Fruit fly (Drosophila melanogaster) whole organism, embryonic: ENCODE data around the gene CG6700.
A peak's percentile ranks its signal among the peaks of the same experiment; 100 is the strongest.

Experiments used
- ATbp ChIP-seq: fragments of 200-800 bp; sonication (Bioruptor generic); optimal IDR thresholded peaks from 2 replicates; lab custom pipeline; 2017; ENCODE audit warnings: missing biosample characterization, mild to moderate bottlenecking, missing genetic modification characterization, missing genetic modification reagents
- Ada2b ChIP-seq: fragments of 200-800 bp; sonication (Bioruptor generic); IDR thresholded peaks from 2 replicates; pipeline ENCODE4 v1.3.6; 2022; ENCODE audit warnings: missing biosample characterization, missing genetic modification characterization
- Awh ChIP-seq: fragments of 200-800 bp; sonication (Bioruptor generic); IDR thresholded peaks from 2 replicates; pipeline ENCODE4, ENCODE4 v1.3.6; 2022; ENCODE audit warnings: missing biosample characterization, missing genetic modification characterization
- Blimp-1 ChIP-seq: fragments of 200-800 bp; sonication (Bioruptor generic); optimal IDR thresholded peaks from 3 replicates; lab custom pipeline; 2018; ENCODE audit warnings: missing biosample characterization, missing genetic modification characterization, mild to moderate bottlenecking, moderate library complexity, missing genetic modification reagents
- CG10543 ChIP-seq: fragments of 200-800 bp; sonication (Bioruptor generic); optimal IDR thresholded peaks from 3 replicates; lab custom pipeline; 2017; ENCODE audit warnings: missing biosample characterization, mild to moderate bottlenecking, missing genetic modification characterization, moderate library complexity
- CG11504 ChIP-seq: fragments of 200-800 bp; sonication (Bioruptor generic); optimal IDR thresholded peaks from 3 replicates; lab custom pipeline; 2019; ENCODE audit warnings: missing biosample characterization, mild to moderate bottlenecking, missing genetic modification characterization, moderate library complexity
- CG11695 ChIP-seq: fragments of 200-800 bp; sonication (Bioruptor generic); IDR thresholded peaks from 3 replicates; pipeline ENCODE4 v1.3.6; 2022; ENCODE audit warnings: missing biosample characterization, missing genetic modification characterization
- CG11696 ChIP-seq: fragments of 200-800 bp; sonication (Bioruptor generic); IDR thresholded peaks from 2 replicates; pipeline ENCODE4 v1.3.6; 2022; ENCODE audit warnings: missing biosample characterization, missing genetic modification characterization
- CG14050 ChIP-seq: fragments of 200-800 bp; sonication (Bioruptor generic); IDR thresholded peaks from 3 replicates; pipeline ENCODE4 v1.3.6; 2022; ENCODE audit warnings: missing biosample characterization, missing genetic modification characterization
- CG14441 ChIP-seq: fragments of 200-800 bp; sonication (Bioruptor generic); IDR thresholded peaks from 2 replicates; pipeline ENCODE4 v1.3.6; 2022; ENCODE audit warnings: missing biosample characterization, missing genetic modification characterization
- CG15696 ChIP-seq: fragments of 200-800 bp; sonication (Bioruptor generic); optimal IDR thresholded peaks from 2 replicates; lab custom pipeline; 2019; ENCODE audit warnings: missing biosample characterization, mild to moderate bottlenecking, missing genetic modification characterization, moderate library complexity
- CG30431 ChIP-seq: fragments of 200-800 bp; sonication (Bioruptor generic); optimal IDR thresholded peaks from 2 replicates; lab custom pipeline; 2017; ENCODE audit warnings: missing biosample characterization, missing genetic modification characterization
- CG3163 ChIP-seq: fragments of 200-800 bp; sonication (Bioruptor generic); optimal IDR thresholded peaks from 3 replicates; lab custom pipeline; 2016; ENCODE audit warnings: missing biosample characterization, missing genetic modification characterization
- CG3281 ChIP-seq: fragments of 200-800 bp; sonication (Bioruptor generic); optimal IDR thresholded peaks from 3 replicates; lab custom pipeline; 2017; ENCODE audit warnings: missing biosample characterization, mild to moderate bottlenecking, missing genetic modification characterization
- CG3726 ChIP-seq: fragments of 200-800 bp; sonication (Bioruptor generic); IDR thresholded peaks from 3 replicates; pipeline ENCODE4, ENCODE4 v1.3.6; 2022; ENCODE audit warnings: missing biosample characterization, missing genetic modification characterization
- CG4328 ChIP-seq: fragments of 200-800 bp; sonication (Bioruptor generic); optimal IDR thresholded peaks from 3 replicates; lab custom pipeline; 2017; ENCODE audit warnings: missing biosample characterization, missing genetic modification reagents, missing genetic modification characterization
- CG4707 ChIP-seq: fragments of 200-800 bp; sonication (Bioruptor generic); optimal IDR thresholded peaks from 2 replicates; lab custom pipeline; 2018; ENCODE audit warnings: missing biosample characterization, mild to moderate bottlenecking, missing genetic modification characterization, moderate library complexity
- CG4854 ChIP-seq: fragments of 200-800 bp; sonication (Bioruptor generic); optimal IDR thresholded peaks from 2 replicates; lab custom pipeline; 2016; ENCODE audit warnings: missing biosample characterization, missing genetic modification characterization, inconsistent platforms
- CG6272 ChIP-seq: fragments of 200-800 bp; sonication (Bioruptor generic); IDR thresholded peaks from 2 replicates; pipeline ENCODE4 v1.3.6; 2022; ENCODE audit warnings: missing biosample characterization, missing genetic modification characterization
- CG6683 ChIP-seq: fragments of 200-800 bp; sonication (Bioruptor generic); optimal IDR thresholded peaks from 2 replicates; lab custom pipeline; 2017; ENCODE audit warnings: missing biosample characterization, mild to moderate bottlenecking, missing genetic modification characterization, missing genetic modification reagents
- CG7745 ChIP-seq: fragments of 200-800 bp; sonication (Bioruptor generic); optimal IDR thresholded peaks from 2 replicates; lab custom pipeline; 2018; ENCODE audit warnings: missing biosample characterization, mild to moderate bottlenecking, missing genetic modification characterization, moderate library complexity
- D19B ChIP-seq: fragments of 200-800 bp; sonication (Bioruptor generic); optimal IDR thresholded peaks from 2 replicates; lab custom pipeline; 2017; ENCODE audit warnings: missing biosample characterization, mild to moderate bottlenecking, missing genetic modification characterization
- ERR ChIP-seq: fragments of 200-800 bp; sonication (Bioruptor generic); optimal IDR thresholded peaks from 2 replicates; lab custom pipeline; 2016; ENCODE audit warnings: missing biosample characterization, missing genetic modification characterization
- HLH3B ChIP-seq: fragments of 200-800 bp; sonication (Bioruptor generic); IDR thresholded peaks from 2 replicates; pipeline ENCODE4 v1.3.6; 2022; ENCODE audit warnings: missing biosample characterization, missing genetic modification characterization
- MBD-R2 ChIP-seq: fragments of 200-800 bp; sonication (Bioruptor generic); IDR thresholded peaks from 2 replicates; pipeline ENCODE4 v1.3.6; 2022; ENCODE audit warnings: missing biosample characterization, missing genetic modification characterization
- Rx ChIP-seq: fragments of 200-800 bp; sonication (Bioruptor generic); IDR thresholded peaks from 2 replicates; pipeline ENCODE4 v1.3.6; 2022; ENCODE audit warnings: missing biosample characterization, missing genetic modification characterization
- Stat92E ChIP-seq, 3 experiments: fragments of >200 bp in 2 of 3; fragments of 200-800 bp in 1 of 3; sonication (Bioruptor generic) in 1 of 3; optimal IDR thresholded peaks; 2 replicates each; lab custom pipeline; 2017 to 2019; ENCODE audit warnings: missing biosample characterization in 3 of 3, missing genetic modification characterization in 3 of 3, mild to moderate bottlenecking in 1 of 3, moderate library complexity in 1 of 3
- bsh ChIP-seq, 2 experiments: fragments of 200-800 bp; sonication (Bioruptor generic); optimal IDR thresholded peaks; 2 replicates each; lab custom pipeline; 2017 to 2018; ENCODE audit warnings: mild to moderate bottlenecking in 2 of 2, missing biosample characterization in 2 of 2, missing genetic modification characterization in 2 of 2, moderate library complexity in 1 of 2
- caup ChIP-seq: fragments of 200-800 bp; sonication (Bioruptor generic); optimal IDR thresholded peaks from 3 replicates; lab custom pipeline; 2017; ENCODE audit warnings: missing biosample characterization, mild to moderate bottlenecking, missing genetic modification characterization, moderate library complexity; ENCODE audit not compliant: severe bottlenecking
- crol ChIP-seq: fragments of 200-800 bp; sonication (Bioruptor generic); IDR thresholded peaks from 2 replicates; pipeline ENCODE4 v1.3.6; 2022; ENCODE audit warnings: missing biosample characterization, missing genetic modification characterization
- eve ChIP-seq, 2 experiments: fragments of >200 bp; optimal IDR thresholded peaks; 2 replicates each; lab custom pipeline; 2017; ENCODE audit warnings: missing biosample characterization in 2 of 2, missing genetic modification characterization in 2 of 2
- fd96Cb ChIP-seq: fragments of 200-800 bp; sonication (Bioruptor generic); optimal IDR thresholded peaks from 2 replicates; lab custom pipeline; 2018; ENCODE audit warnings: missing biosample characterization, mild to moderate bottlenecking, missing genetic modification characterization, moderate library complexity
- gce ChIP-seq: fragments of 200-800 bp; sonication (Bioruptor generic); IDR thresholded peaks from 3 replicates; pipeline ENCODE4 v1.3.6; 2022; ENCODE audit warnings: missing biosample characterization, missing genetic modification characterization
- hkb ChIP-seq, 2 experiments: fragments of 200-800 bp in 1 of 2; fragments of >200 bp in 1 of 2; sonication (Bioruptor generic) in 1 of 2; IDR thresholded peaks in 1 of 2; optimal IDR thresholded peaks in 1 of 2; 2 replicates each; pipeline versions ENCODE4 v1.3.6 to Lab custom; 2017 to 2022; ENCODE audit warnings: missing biosample characterization in 1 of 2, missing genetic modification characterization in 1 of 2
- ind ChIP-seq: fragments of 200-800 bp; sonication (Bioruptor generic); optimal IDR thresholded peaks from 3 replicates; lab custom pipeline; 2016; ENCODE audit warnings: missing biosample characterization, missing genetic modification characterization
- nmo ChIP-seq: fragments of 200-800 bp; sonication (Bioruptor generic); optimal IDR thresholded peaks from 2 replicates; lab custom pipeline; 2018; ENCODE audit warnings: missing biosample characterization, mild to moderate bottlenecking, missing genetic modification characterization, moderate library complexity
- otp ChIP-seq: fragments of 200-800 bp; sonication (Bioruptor generic); IDR thresholded peaks from 3 replicates; pipeline ENCODE4, ENCODE4 v1.3.6; 2022; ENCODE audit warnings: missing biosample characterization, missing genetic modification characterization
- pb ChIP-seq: fragments of 200-800 bp; sonication (Bioruptor generic); optimal IDR thresholded peaks from 3 replicates; lab custom pipeline; 2016; ENCODE audit warnings: missing biosample characterization, missing genetic modification characterization
- prd ChIP-seq, 3 experiments: fragments of >200 bp in 2 of 3; fragments of 200-800 bp in 1 of 3; sonication (Bioruptor generic) in 1 of 3; optimal IDR thresholded peaks in 2 of 3; IDR thresholded peaks in 1 of 3; 2 replicates in 2 of 3; 3 replicates in 1 of 3; pipeline versions ENCODE4 v1.3.6 to Lab custom; 2017 to 2022; ENCODE audit warnings: missing biosample characterization in 1 of 3, missing genetic modification characterization in 1 of 3
- pum ChIP-seq: fragments of 200-800 bp; sonication (Bioruptor generic); optimal IDR thresholded peaks from 2 replicates; lab custom pipeline; 2016; ENCODE audit warnings: missing biosample characterization, missing genetic modification characterization
- scrt ChIP-seq: fragments of 200-800 bp; sonication (Bioruptor generic); optimal IDR thresholded peaks from 2 replicates; lab custom pipeline; 2018; ENCODE audit warnings: missing biosample characterization, mild to moderate bottlenecking, missing genetic modification characterization, moderate library complexity
- seq ChIP-seq: fragments of 200-800 bp; sonication (Bioruptor generic); IDR thresholded peaks from 2 replicates; pipeline ENCODE4 v1.3.6; 2022; ENCODE audit warnings: missing biosample characterization, missing genetic modification characterization
- sob ChIP-seq: fragments of 200-800 bp; sonication (Bioruptor generic); IDR thresholded peaks from 2 replicates; pipeline ENCODE4 v1.3.6; 2022; ENCODE audit warnings: missing biosample characterization, missing genetic modification characterization
- sqz ChIP-seq: fragments of 200-800 bp; sonication (Bioruptor generic); optimal IDR thresholded peaks from 3 replicates; lab custom pipeline; 2018; ENCODE audit warnings: missing biosample characterization, mild to moderate bottlenecking, missing genetic modification characterization
- tgo ChIP-seq: fragments of 200-800 bp; sonication (Bioruptor generic); IDR thresholded peaks from 3 replicates; pipeline ENCODE4 v1.3.6; 2022; ENCODE audit warnings: missing biosample characterization, missing genetic modification characterization
- tx ChIP-seq: fragments of 200-800 bp; sonication (Bioruptor generic); optimal IDR thresholded peaks from 2 replicates; lab custom pipeline; 2016; ENCODE audit warnings: missing biosample characterization, missing genetic modification characterization
- vvl ChIP-seq: fragments of 200-800 bp; sonication (Bioruptor generic); IDR thresholded peaks from 2 replicates; pipeline ENCODE4 v1.3.6; 2022; ENCODE audit warnings: missing biosample characterization, missing genetic modification characterization
- wor ChIP-seq: fragments of 200-800 bp; sonication (Bioruptor generic); IDR thresholded peaks from 2 replicates; pipeline ENCODE4 v1.3.6; 2022; ENCODE audit warnings: missing biosample characterization, missing genetic modification characterization

CG6700 gene

dm6 chr2L:10849511-10850191 lies 7.3 kb upstream of the CG6700 start, which contains the start of gene SmydA-3 (continued):
- TF ChIP-seq ATbp (GFP tag; lab: Kevin White, UChicago) (peak; percentile 7), CG3163 (GFP tag; lab: Kevin White, UChicago) (no peak), CG30431 (no peak), seq (GFP tag; lab: Robert Waterston, UW) (peak; percentile 34; the same call in 1 of the 2 replicates), pum (GFP tag; lab: Kevin White, UChicago) (no peak), hkb (optimal IDR thresholded peaks at IDR 0.05; lab: Kevin White, UChicago) (no peak), hkb (GFP tag; IDR thresholded peaks at IDR 0.05; lab: Robert Waterston, UW) (peak; percentile 71), CG6683 (GFP tag; lab: Kevin White, UChicago) (no peak), Blimp-1 (GFP tag; lab: Kevin White, UChicago) (no peak), eve (GFP tag; optimal IDR thresholded peaks at IDR 0.05; lab: Kevin White, UChicago) (no peak), tx (GFP tag; lab: Kevin White, UChicago) (no peak), crol (GFP tag; lab: Robert Waterston, UW) (0 out of 2 replicates have a peak, but pooled peaks have one; percentile 30), ERR (GFP tag; lab: Kevin White, UChicago) (peak; percentile 26), vvl (GFP tag; lab: Robert Waterston, UW) (peak; percentile 54), CG3281 (GFP tag; lab: Kevin White, UChicago) (peak; percentile 44), ind (GFP tag; lab: Kevin White, UChicago) (peak; percentile 11), otp (no peak), CG7745 (no peak), CG14050 (GFP tag; lab: Robert Waterston, UW) (0 out of 3 replicates have a peak, but pooled peaks have one; percentile 10), pb (GFP tag; lab: Kevin White, UChicago) (no peak), CG15696 (tag; lab: Kevin White, UChicago) (no peak), CG10543 (GFP tag; lab: Kevin White, UChicago) (peak; percentile 25), caup (GFP tag; lab: Kevin White, UChicago) (peak; percentile 18), CG3726 (GFP tag; lab: Robert Waterston, UW) (0 out of 3 replicates have a peak, but pooled peaks have one; percentile 30), Ada2b (GFP tag; lab: Robert Waterston, UW) (0 out of 2 replicates have a peak, but pooled peaks have one; percentile 11), CG11696 (GFP tag; lab: Robert Waterston, UW) (peak; percentile 78), tgo (peak; percentile 42; the same call in 1 of the 3 replicates), CG4328 (no peak), CG6272 (GFP tag; lab: Robert Waterston, UW) (no peak), CG11504 (no peak), scrt (GFP tag; lab: Kevin White, UChicago) (no peak), Stat92E (GFP tag; optimal IDR thresholded peaks at IDR 0.05; lab: Kevin White, UChicago) (no peak), sqz (GFP tag; lab: Kevin White, UChicago) (no peak), MBD-R2 (GFP tag; lab: Robert Waterston, UW) (no peak), Rx (no peak), HLH3B (0 out of 2 replicates have a peak, but pooled peaks have one; percentile 14), gce (peak; percentile 12; the same call in 1 of the 3 replicates), nmo (GFP tag; lab: Kevin White, UChicago) (peak; percentile 6), D19B (no peak), prd (optimal IDR thresholded peaks at IDR 0.05; lab: Kevin White, UChicago) (no peak), prd (GFP tag; IDR thresholded peaks at IDR 0.05; lab: Robert Waterston, UW) (peak; percentile 59; the same call in 1 of the 3 replicates), CG4707 (GFP tag; lab: Kevin White, UChicago) (no peak), wor (GFP tag; lab: Robert Waterston, UW) (no peak), bsh (GFP tag; optimal IDR thresholded peaks at IDR 0.05; lab: Kevin White, UChicago) (peak; percentile 21 to 25), sob (0 out of 2 replicates have a peak, but pooled peaks have one; percentile 27), CG4854 (GFP tag; lab: Kevin White, UChicago) (no peak), CG11695 (GFP tag; lab: Robert Waterston, UW) (peak; percentile 63; the same call in 1 of the 3 replicates), CG14441 (GFP tag; lab: Robert Waterston, UW) (0 out of 2 replicates have a peak, but pooled peaks have one; percentile 25), fd96Cb (tag; lab: Kevin White, UChicago) (peak; percentile 13), Awh (GFP tag; lab: Robert Waterston, UW) (peak; percentile 62)
